Worm (Caenorhabditis elegans) whole organism, late embryonic: ENCODE results near the gene clh-3.

Source experiments
- C08G9.2 ChIP-seq: sonication (generic microtip); optimal IDR thresholded peaks from 2 replicates; lab custom pipeline; 2016; ENCODE audit warnings: mild to moderate bottlenecking, missing genetic modification characterization, moderate library complexity, missing compliant biosample characterization
- C38D4.7 ChIP-seq: fragments of 200-800 bp; sonication (Bioruptor generic); optimal IDR thresholded peaks from 2 replicates; lab custom pipeline; 2018; ENCODE audit warnings: mild to moderate bottlenecking, missing genetic modification characterization, moderate library complexity, missing compliant biosample characterization
- F13H6.1 ChIP-seq: sonication (generic microtip); optimal IDR thresholded peaks from 2 replicates; lab custom pipeline; 2016; ENCODE audit warnings: missing genetic modification characterization, missing compliant biosample characterization
- T23F11.4 ChIP-seq: fragments of 200-800 bp; sonication (Bioruptor generic); optimal IDR thresholded peaks from 2 replicates; lab custom pipeline; 2018; ENCODE audit warnings: mild to moderate bottlenecking, missing genetic modification characterization, missing compliant biosample characterization
- Y22D7AL.16 ChIP-seq: sonication (generic microtip); optimal IDR thresholded peaks from 2 replicates; lab custom pipeline; 2016; ENCODE audit warnings: missing genetic modification characterization, missing compliant biosample characterization
- ama-1 ChIP-seq: fragments of 150-350 bp; optimal IDR thresholded peaks from 2 replicates; lab custom pipeline; 2014
- ceh-14 ChIP-seq: sonication (generic microtip); optimal IDR thresholded peaks from 2 replicates; lab custom pipeline; 2016; ENCODE audit warnings: missing genotype, missing genetic modification characterization, missing compliant biosample characterization
- ceh-19 ChIP-seq: fragments of 200-800 bp; sonication (Bioruptor generic); optimal IDR thresholded peaks from 2 replicates; lab custom pipeline; 2018; ENCODE audit warnings: mild to moderate bottlenecking, missing genetic modification characterization, missing compliant biosample characterization
- ceh-2 ChIP-seq: sonication (generic microtip); optimal IDR thresholded peaks from 2 replicates; lab custom pipeline; 2016; ENCODE audit warnings: missing genotype, missing genetic modification characterization, missing compliant biosample characterization
- ceh-30 ChIP-seq: fragments of 150-350 bp; optimal IDR thresholded peaks from 2 replicates; lab custom pipeline; 2014; ENCODE audit warnings: missing biosample characterization, missing genetic modification characterization
- ceh-31 ChIP-seq: sonication (generic microtip); optimal IDR thresholded peaks from 2 replicates; lab custom pipeline; 2016; ENCODE audit warnings: missing genetic modification characterization, missing compliant biosample characterization
- ceh-45 ChIP-seq: fragments of 200-800 bp; sonication (Bioruptor generic); IDR thresholded peaks from 2 replicates; pipeline ENCODE4 v1.3.6; 2022; ENCODE audit warnings: missing genetic modification reagents, missing genetic modification characterization, missing compliant biosample characterization
- ceh-48 ChIP-seq: sonication (generic microtip); optimal IDR thresholded peaks from 2 replicates; lab custom pipeline; 2016; ENCODE audit warnings: missing genetic modification characterization, inconsistent platforms, missing compliant biosample characterization
- che-1 ChIP-seq: sonication (generic microtip); optimal IDR thresholded peaks from 2 replicates; lab custom pipeline; 2016; ENCODE audit warnings: mild to moderate bottlenecking, missing genetic modification characterization, missing compliant biosample characterization
- dve-1 ChIP-seq: sonication (generic microtip); optimal IDR thresholded peaks from 2 replicates; lab custom pipeline; 2017; ENCODE audit warnings: antibody characterized with exemption, mild to moderate bottlenecking, missing genetic modification characterization, missing compliant biosample characterization
- elt-2 ChIP-seq: sonication (generic microtip); optimal IDR thresholded peaks from 2 replicates; lab custom pipeline; 2016; ENCODE audit warnings: missing genetic modification reagents, missing genetic modification characterization, missing compliant biosample characterization
- elt-4 ChIP-seq: sonication (generic microtip); optimal IDR thresholded peaks from 2 replicates; lab custom pipeline; 2016; ENCODE audit warnings: missing genetic modification characterization, missing compliant biosample characterization
- fkh-10 ChIP-seq: fragments of 150-350 bp; optimal IDR thresholded peaks from 2 replicates; lab custom pipeline; 2014; ENCODE audit warnings: missing biosample characterization, missing genetic modification reagents, missing genetic modification characterization
- hlh-13 ChIP-seq: fragments of 200-800 bp; sonication (Bioruptor generic); optimal IDR thresholded peaks from 2 replicates; lab custom pipeline; 2018; ENCODE audit warnings: mild to moderate bottlenecking, missing genetic modification characterization, missing compliant biosample characterization
- hlh-15 ChIP-seq: sonication (generic microtip); optimal IDR thresholded peaks from 2 replicates; lab custom pipeline; 2016; ENCODE audit warnings: missing genetic modification characterization, missing compliant biosample characterization
- hlh-8 ChIP-seq: sonication (generic microtip); optimal IDR thresholded peaks from 2 replicates; lab custom pipeline; 2016; ENCODE audit warnings: missing genotype, missing genetic modification characterization, missing compliant biosample characterization
- lin-11 ChIP-seq: fragments of 200-800 bp; sonication (Bioruptor generic); optimal IDR thresholded peaks from 2 replicates; lab custom pipeline; 2018; ENCODE audit warnings: mild to moderate bottlenecking, missing genetic modification characterization, missing compliant biosample characterization
- madf-2 ChIP-seq: sonication (generic microtip); optimal IDR thresholded peaks from 2 replicates; lab custom pipeline; 2017; ENCODE audit warnings: missing genetic modification characterization, missing compliant biosample characterization
- nfya-1 ChIP-seq: sonication (generic microtip); optimal IDR thresholded peaks from 2 replicates; lab custom pipeline; 2017; ENCODE audit warnings: missing genetic modification characterization, mild to moderate bottlenecking, missing compliant biosample characterization, antibody characterized with exemption, moderate library complexity
- nhr-11 ChIP-seq: fragments of 150-350 bp; optimal IDR thresholded peaks from 2 replicates; lab custom pipeline; 2014; ENCODE audit warnings: missing biosample characterization, missing genetic modification characterization
- npax-4 ChIP-seq: sonication (generic microtip); optimal IDR thresholded peaks from 2 replicates; lab custom pipeline; 2016; ENCODE audit warnings: missing genetic modification characterization, missing compliant biosample characterization
- odd-2 ChIP-seq: sonication (generic microtip); optimal IDR thresholded peaks from 2 replicates; lab custom pipeline; 2017; ENCODE audit warnings: antibody characterized with exemption, mild to moderate bottlenecking, missing genetic modification characterization, missing compliant biosample characterization
- pag-3 ChIP-seq: sonication (generic microtip); optimal IDR thresholded peaks from 2 replicates; lab custom pipeline; 2016; ENCODE audit warnings: missing compliant biosample characterization, missing genetic modification characterization, borderline replicate concordance
- pax-1 ChIP-seq: fragments of 150-350 bp; optimal IDR thresholded peaks from 2 replicates; lab custom pipeline; 2014; ENCODE audit warnings: missing biosample characterization, missing genetic modification characterization
- pha-4 ChIP-seq: fragments of 150-350 bp; optimal IDR thresholded peaks from 2 replicates; lab custom pipeline; 2018; ENCODE audit warnings: missing biosample characterization, missing genetic modification reagents, missing genetic modification characterization
- ref-2 ChIP-seq: sonication (generic microtip); optimal IDR thresholded peaks from 2 replicates; lab custom pipeline; 2016; ENCODE audit warnings: missing genetic modification characterization, missing compliant biosample characterization
- sdc-2 ChIP-seq: sonication (generic microtip); optimal IDR thresholded peaks from 2 replicates; lab custom pipeline; 2016; ENCODE audit warnings: missing genotype, missing genetic modification characterization, missing compliant biosample characterization
- sox-2 ChIP-seq: fragments of 200-800 bp; sonication (Bioruptor generic); IDR thresholded peaks from 2 replicates; pipeline ENCODE4 v1.3.6; 2022; ENCODE audit warnings: missing genetic modification reagents, missing genetic modification characterization, missing compliant biosample characterization
- syd-9 ChIP-seq: sonication (generic microtip); optimal IDR thresholded peaks from 2 replicates; lab custom pipeline; 2016; ENCODE audit warnings: mild to moderate bottlenecking, missing genetic modification characterization, moderate library complexity, missing compliant biosample characterization
- ttx-3 ChIP-seq: sonication (generic microtip); optimal IDR thresholded peaks from 2 replicates; lab custom pipeline; 2016; ENCODE audit warnings: missing genetic modification reagents, missing genetic modification characterization, missing compliant biosample characterization
- unc-3 ChIP-seq, 2 experiments: fragments of 200-800 bp in 1 of 2; sonication (Bioruptor generic) in 1 of 2; sonication (generic microtip) in 1 of 2; conservative IDR thresholded peaks in 1 of 2; optimal IDR thresholded peaks in 1 of 2; 2 replicates each; pipeline versions ENCODE4 v1.3.6 to Lab custom; 2016 to 2022; ENCODE audit warnings: missing compliant biosample characterization in 2 of 2, missing genetic modification characterization in 2 of 2, missing genetic modification reagents in 1 of 2
- unc-86 ChIP-seq: sonication (generic microtip); optimal IDR thresholded peaks from 2 replicates; lab custom pipeline; 2016; ENCODE audit warnings: missing genetic modification characterization, missing compliant biosample characterization

The clh-3 gene

DNA sequence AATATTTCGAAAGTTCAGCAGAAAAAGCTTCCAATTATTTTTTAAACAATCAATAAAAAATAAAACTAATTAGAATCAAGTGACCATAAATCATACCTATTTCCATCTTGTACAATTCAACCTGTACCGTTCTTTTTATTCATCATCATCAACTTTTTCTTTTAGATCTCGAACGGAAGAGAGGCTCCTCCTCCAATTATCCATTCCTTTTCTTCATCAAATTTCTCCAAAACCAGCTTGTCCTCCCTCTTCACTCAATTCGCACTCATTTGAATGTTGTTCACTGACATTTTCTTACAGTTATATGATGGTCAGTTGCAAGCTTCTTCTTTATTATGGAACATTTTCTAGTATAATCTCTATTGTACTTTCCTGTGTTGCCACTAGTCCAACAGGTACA, 36.1 kb upstream of the clh-3 start, which contains the start of gene C30G12.4:
TSS of gene C30G12.4 (plus strand) at position 301 of the 400 bp plus-strand sequence.
- TF ChIP-seq ref-2 (tag; lab: Kevin White, UChicago) = no peak
- TF ChIP-seq unc-3 (GFP tag; conservative IDR thresholded peaks at IDR 0.05; lab: Robert Waterston, UW) = no peak
- no peak for TF ChIP-seq unc-3 (tag; optimal IDR thresholded peaks at IDR 0.05; lab: Kevin White, UChicago)
- TF ChIP-seq fkh-10 (GFP tag; lab: Kevin White, UChicago) = no peak
- TF ChIP-seq ceh-19 (GFP tag; lab: Kevin White, UChicago) = no peak
- no peak for TF ChIP-seq F13H6.1 (tag; lab: Kevin White, UChicago)
- no peak for TF ChIP-seq ttx-3 (tag; lab: Kevin White, UChicago)
- TF ChIP-seq Y22D7AL.16 (tag; lab: Kevin White, UChicago) = no peak
- TF ChIP-seq pax-1 (tag; lab: Kevin White, UChicago) = no peak
- no peak for TF ChIP-seq nhr-11 (tag; lab: Kevin White, UChicago)

ce11 chrII:7255614-7256162, 30.0 kb upstream of the clh-3 start, which contains the start of gene F32A5.8:
Gene F32A5.8 (plus strand): TSS chrII:7256112.
- TF ChIP-seq hlh-15 (no peak), ref-2 (tag; lab: Kevin White, UChicago) (no peak), C38D4.7 (GFP tag; lab: Kevin White, UChicago) (no peak), sdc-2 (tag; lab: Kevin White, UChicago) (no peak), hlh-13 (GFP tag; lab: Kevin White, UChicago) (no peak), odd-2 (tag; lab: Kevin White, UChicago) (peak; percentile 3), dve-1 (tag; lab: Kevin White, UChicago) (peak; percentile 50), T23F11.4 (GFP tag; lab: Kevin White, UChicago) (no peak), ceh-45 (GFP tag; lab: Robert Waterston, UW) (no peak), syd-9 (tag; lab: Kevin White, UChicago) (no peak), unc-86 (tag; lab: Kevin White, UChicago) (no peak), npax-4 (tag; lab: Kevin White, UChicago) (no peak), madf-2 (tag; lab: Kevin White, UChicago) (no peak), C08G9.2 (tag; lab: Kevin White, UChicago) (no peak)
- TF ChIP-seq, all 69 proteins: peak for 2

DNA sequence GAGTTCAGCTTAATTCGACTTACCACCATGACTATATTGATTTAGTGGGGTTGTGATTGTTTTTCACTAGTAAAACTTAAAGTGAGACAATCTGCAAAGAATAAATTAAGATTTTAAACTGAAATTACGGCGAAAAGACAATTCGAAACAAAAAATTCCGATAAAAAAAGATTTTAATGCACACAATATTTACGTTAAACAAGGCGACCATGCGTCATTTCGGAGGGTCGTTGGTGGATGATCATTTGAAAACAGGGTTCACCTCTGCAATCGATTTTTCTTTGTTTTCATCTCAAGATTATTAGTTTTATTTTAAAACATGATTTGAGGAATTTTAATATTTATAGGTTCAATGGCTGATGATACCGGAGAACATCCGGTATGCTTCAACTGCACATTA, 27.4 kb upstream of the clh-3 start, which contains the start of gene lsm-4:
TSS of gene lsm-4 (minus strand) at position 91 of the 400 bp plus-strand sequence.
- TF ChIP-seq ceh-48 (peak; percentile 30), T23F11.4 (GFP tag; lab: Kevin White, UChicago) (no peak)

DNA sequence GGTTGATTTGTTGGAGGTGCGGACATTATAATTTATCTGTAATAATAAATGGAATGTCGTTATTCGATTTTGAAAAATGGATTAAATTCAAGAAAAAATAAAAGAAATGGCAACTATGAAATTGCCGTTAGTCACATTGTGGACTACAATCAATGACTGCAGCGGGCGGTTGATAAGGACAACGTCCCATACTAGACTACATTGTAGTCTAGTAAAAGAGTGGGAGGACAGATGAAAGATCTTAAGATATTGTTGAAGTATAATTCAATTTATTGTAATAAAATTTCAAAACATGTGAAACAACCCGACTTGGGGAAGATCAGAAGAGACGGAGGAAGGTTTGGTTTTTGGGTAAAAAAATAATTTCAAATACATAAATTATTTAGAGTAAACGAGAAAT, 26.3 kb upstream of the clh-3 start, which contains the start of the genes prx-13 and ada-2:
TSS of gene prx-13 (minus strand) at position 38 of the 400 bp plus-strand sequence.
TSS of gene ada-2 (plus strand) at position 282 of the 400 bp plus-strand sequence.
- TF ChIP-seq ceh-31 (tag; lab: Kevin White, UChicago) (no peak), elt-2 (tag; lab: Kevin White, UChicago) (peak; percentile 73), ama-1 (lab: Kevin White, UChicago) (no peak)

DNA sequence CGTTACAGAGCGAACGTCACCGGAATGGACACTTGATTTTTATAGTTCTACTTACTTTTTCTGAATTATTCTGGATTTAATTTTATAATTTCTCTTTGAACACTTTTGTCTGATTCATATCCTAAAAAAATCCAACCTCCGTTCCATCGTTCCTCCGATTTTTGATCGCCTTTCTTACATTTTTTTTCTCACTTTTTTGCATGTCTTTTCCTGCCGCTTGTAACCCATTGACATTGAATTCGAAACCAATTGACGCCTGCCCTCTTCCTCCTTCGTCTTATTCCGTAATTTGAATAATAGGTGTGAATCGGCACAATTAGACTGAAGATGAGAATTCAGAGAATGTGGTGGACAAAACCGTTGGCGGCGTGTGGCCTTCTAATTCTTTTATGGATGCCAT, 19.9 kb upstream of the clh-3 start, which contains the start of gene skpo-3:
TSS of gene skpo-3 (plus strand) at position 301 of the 400 bp plus-strand sequence.
- TF ChIP-seq elt-4 (tag; lab: Kevin White, UChicago) (no peak), nfya-1 (tag; lab: Kevin White, UChicago) (no peak), hlh-15 (no peak), nhr-11 (tag; lab: Kevin White, UChicago) (no peak), ttx-3 (tag; lab: Kevin White, UChicago) (no peak), che-1 (tag; lab: Kevin White, UChicago) (no peak), sox-2 (GFP tag; lab: Robert Waterston, UW) (no peak), ceh-2 (no peak), pha-4 (tag; lab: Kevin White, UChicago) (no peak), lin-11 (tag; lab: Kevin White, UChicago) (no peak), pax-1 (tag; lab: Kevin White, UChicago) (no peak), unc-3 (GFP tag; conservative IDR thresholded peaks at IDR 0.05; lab: Robert Waterston, UW) (no peak), unc-3 (tag; optimal IDR thresholded peaks at IDR 0.05; lab: Kevin White, UChicago) (no peak), syd-9 (tag; lab: Kevin White, UChicago) (no peak), ceh-14 (tag; lab: Kevin White, UChicago) (no peak), pag-3 (tag; lab: Kevin White, UChicago) (no peak), C08G9.2 (tag; lab: Kevin White, UChicago) (no peak), hlh-8 (no peak), ceh-30 (tag; lab: Kevin White, UChicago) (no peak)
